In genomic region chrX:7204183-7204582, dm6 we compare ENCODE assay signal across 1 fruit fly cellular context.
TF ChIP-seq lines count a peak whose summit lies in the region.

No protein-coding gene starts in this region.

TF ChIP-seq in whole organism, embryonic, 481 proteins besides CTCF, POLR2A, EP300 and RAD21 (continued from another document):
- no peak for TF ChIP-seq CG14050 (GFP tag; IDR thresholded peaks at IDR 0.05; lab: Robert Waterston, UW)
- TF ChIP-seq CG3281 (GFP tag; optimal IDR thresholded peaks at IDR 0.05; lab: Kevin White, UChicago): no peak
- TF ChIP-seq CG10147 (GFP tag; optimal IDR thresholded peaks at IDR 0.05; lab: Kevin White, UChicago): no peak
- peak; percentile 7 for TF ChIP-seq CG18764 (GFP tag; optimal IDR thresholded peaks at IDR 0.05; lab: Kevin White, UChicago)
- TF ChIP-seq pum (GFP tag; optimal IDR thresholded peaks at IDR 0.05; lab: Kevin White, UChicago): no peak
- no peak for TF ChIP-seq Med (GFP tag; lab: Kevin White, UChicago)
- TF ChIP-seq Meics (GFP tag; optimal IDR thresholded peaks at IDR 0.05; lab: Kevin White, UChicago): no peak
